Worm (Caenorhabditis elegans) whole organism, L1 larva: ENCODE measurements around the gene F36H9.2.

Experiments
- C04F5.9 ChIP-seq: sonication (generic microtip); optimal IDR thresholded peaks from 2 replicates; lab custom pipeline; 2016; ENCODE audit warnings: missing genetic modification characterization, missing compliant biosample characterization
- C34B4.2 ChIP-seq: sonication (generic microtip); optimal IDR thresholded peaks from 2 replicates; lab custom pipeline; 2017; ENCODE audit warnings: mild to moderate bottlenecking, missing genetic modification characterization, missing compliant biosample characterization
- F16B12.6 ChIP-seq: fragments of 150-350 bp; optimal IDR thresholded peaks from 2 replicates; lab custom pipeline; 2014; ENCODE audit warnings: missing biosample characterization, missing genetic modification characterization
- aha-1 ChIP-seq: fragments of 150-350 bp; optimal IDR thresholded peaks from 2 replicates; lab custom pipeline; 2014; ENCODE audit warnings: missing biosample characterization, missing genetic modification characterization
- alr-1 ChIP-seq: fragments of 200-800 bp; sonication (Bioruptor generic); optimal IDR thresholded peaks from 2 replicates; lab custom pipeline; 2018; ENCODE audit warnings: borderline replicate concordance, mild to moderate bottlenecking, missing genetic modification characterization, missing compliant biosample characterization
- blmp-1 ChIP-seq: fragments of 150-350 bp; optimal IDR thresholded peaks from 2 replicates; lab custom pipeline; 2014; ENCODE audit warnings: missing biosample characterization, missing genetic modification characterization
- ceh-63 ChIP-seq: fragments of 200-800 bp; sonication (Bioruptor generic); optimal IDR thresholded peaks from 2 replicates; lab custom pipeline; 2018; ENCODE audit warnings: mild to moderate bottlenecking, missing genetic modification characterization, missing compliant biosample characterization
- ceh-8 ChIP-seq: fragments of 200-800 bp; sonication (Bioruptor generic); optimal IDR thresholded peaks from 2 replicates; lab custom pipeline; 2018; ENCODE audit warnings: mild to moderate bottlenecking, missing genetic modification characterization, moderate library complexity, missing compliant biosample characterization
- ceh-82 ChIP-seq, 3 experiments: fragments of 150-350 bp in 1 of 3; sonication (generic microtip) in 2 of 3; optimal IDR thresholded peaks; 2 replicates each; lab custom pipeline; 2014 to 2017; ENCODE audit warnings: missing biosample characterization in 3 of 3, missing genetic modification characterization in 3 of 3
- ceh-90 ChIP-seq: sonication (generic microtip); optimal IDR thresholded peaks from 2 replicates; lab custom pipeline; 2016; ENCODE audit warnings: missing genetic modification characterization, missing compliant biosample characterization
- dpl-1 ChIP-seq, 3 experiments: fragments of 150-350 bp in 2 of 3; sonication (generic microtip) in 1 of 3; optimal IDR thresholded peaks; 2 replicates each; lab custom pipeline; 2014 to 2017; ENCODE audit warnings: missing biosample characterization in 3 of 3, missing genetic modification characterization in 3 of 3, missing genetic modification reagents in 3 of 3
- dsc-1 ChIP-seq: sonication (generic microtip); optimal IDR thresholded peaks from 2 replicates; lab custom pipeline; 2016; ENCODE audit warnings: mild to moderate bottlenecking, missing genetic modification characterization, missing compliant biosample characterization
- efl-1 ChIP-seq, 4 experiments: fragments of 150-350 bp; optimal IDR thresholded peaks in 3 of 4; peaks in 1 of 4; 1 replicate in 1 of 4; 2 replicates in 3 of 4; lab custom pipeline; 2014; ENCODE audit warnings: missing biosample characterization in 2 of 4, missing genetic modification characterization in 2 of 4, missing genetic modification reagents in 2 of 4
- efl-3 ChIP-seq: fragments of 200-800 bp; sonication (Bioruptor generic); optimal IDR thresholded peaks from 2 replicates; lab custom pipeline; 2018; ENCODE audit warnings: mild to moderate bottlenecking, missing genetic modification characterization, missing compliant biosample characterization
- egl-27 ChIP-seq, 2 experiments: fragments of 150-350 bp in 1 of 2; sonication (generic microtip); optimal IDR thresholded peaks; 3 replicates each; lab custom pipeline; 2017 to 2018; ENCODE audit warnings: missing biosample characterization in 2 of 2, missing genetic modification characterization in 2 of 2, missing genetic modification reagents in 2 of 2
- elt-2 ChIP-seq: sonication (generic microtip); optimal IDR thresholded peaks from 2 replicates; lab custom pipeline; 2016; ENCODE audit warnings: missing genetic modification characterization, mild to moderate bottlenecking, inconsistent platforms, missing compliant biosample characterization, missing genetic modification reagents
- elt-3 ChIP-seq, 6 experiments: fragments of 150-350 bp in 1 of 6; sonication (generic microtip); optimal IDR thresholded peaks; 2 replicates each; lab custom pipeline; 2017 to 2018; ENCODE audit warnings: missing biosample characterization in 6 of 6, missing genetic modification characterization in 6 of 6, inconsistent platforms in 1 of 6
- ets-5 ChIP-seq: fragments of 200-800 bp; sonication (Bioruptor generic); IDR thresholded peaks from 2 replicates; pipeline ENCODE4 v1.3.6; 2022; ENCODE audit warnings: missing genetic modification characterization, missing compliant biosample characterization
- fkh-10 ChIP-seq: sonication (generic microtip); optimal IDR thresholded peaks from 2 replicates; lab custom pipeline; 2017; ENCODE audit warnings: missing biosample characterization, missing genetic modification reagents, missing genetic modification characterization
- fkh-4 ChIP-seq: sonication (generic microtip); optimal IDR thresholded peaks from 2 replicates; lab custom pipeline; 2016; ENCODE audit warnings: missing compliant biosample characterization, missing genetic modification characterization, borderline replicate concordance
- grh-1 ChIP-seq: fragments of 200-800 bp; sonication (Bioruptor generic); IDR thresholded peaks from 2 replicates; pipeline ENCODE4 v1.3.6; 2022; ENCODE audit warnings: missing genetic modification reagents, missing genetic modification characterization, missing compliant biosample characterization
- hlh-4 ChIP-seq: sonication (generic microtip); optimal IDR thresholded peaks from 2 replicates; lab custom pipeline; 2016; ENCODE audit warnings: mild to moderate bottlenecking, missing genetic modification characterization, missing compliant biosample characterization
- irx-1 ChIP-seq: sonication (generic microtip); optimal IDR thresholded peaks from 2 replicates; lab custom pipeline; 2016; ENCODE audit warnings: missing genetic modification characterization, missing compliant biosample characterization
- isw-1 ChIP-seq: fragments of 200-800 bp; sonication (Bioruptor generic); IDR thresholded peaks from 2 replicates; pipeline ENCODE4 v1.3.6; 2022; ENCODE audit warnings: missing genetic modification characterization, missing compliant biosample characterization
- jun-1 ChIP-seq: fragments of 150-350 bp; optimal IDR thresholded peaks from 2 replicates; lab custom pipeline; 2014; ENCODE audit warnings: missing biosample characterization, missing genetic modification reagents, missing genetic modification characterization
- lin-13 ChIP-seq: fragments of 150-350 bp; optimal IDR thresholded peaks from 2 replicates; lab custom pipeline; 2014; ENCODE audit warnings: missing biosample characterization, missing genetic modification reagents, missing genetic modification characterization
- lin-14 ChIP-seq: fragments of 200-800 bp; sonication (Bioruptor generic); optimal IDR thresholded peaks from 2 replicates; lab custom pipeline; 2018; ENCODE audit warnings: mild to moderate bottlenecking, missing genetic modification characterization, moderate library complexity, missing compliant biosample characterization
- lin-35 ChIP-seq, 2 experiments: fragments of 150-350 bp; optimal IDR thresholded peaks; 2 replicates each; lab custom pipeline; 2014; ENCODE audit warnings: missing biosample characterization in 2 of 2, missing genetic modification characterization in 2 of 2, missing genetic modification reagents in 2 of 2
- mef-2 ChIP-seq: fragments of 150-350 bp; optimal IDR thresholded peaks from 2 replicates; lab custom pipeline; 2014; ENCODE audit warnings: missing biosample characterization, missing genetic modification characterization
- mep-1 ChIP-seq: fragments of 150-350 bp; optimal IDR thresholded peaks from 2 replicates; lab custom pipeline; 2014; ENCODE audit warnings: missing biosample characterization, missing genetic modification characterization
- nhr-19 ChIP-seq: fragments of 200-800 bp; sonication (Bioruptor generic); conservative IDR thresholded peaks from 2 replicates; pipeline ENCODE4 v1.3.6; 2022; ENCODE audit warnings: missing genetic modification characterization, missing compliant biosample characterization
- nhr-237 ChIP-seq: fragments of 150-350 bp; optimal IDR thresholded peaks from 2 replicates; lab custom pipeline; 2014; ENCODE audit warnings: missing biosample characterization, missing genetic modification characterization
- nhr-28 ChIP-seq: fragments of 150-350 bp; optimal IDR thresholded peaks from 2 replicates; lab custom pipeline; 2014; ENCODE audit warnings: missing biosample characterization, missing genetic modification characterization
- nhr-71 ChIP-seq: sonication (generic microtip); optimal IDR thresholded peaks from 2 replicates; lab custom pipeline; 2016; ENCODE audit warnings: mild to moderate bottlenecking, missing genetic modification characterization, moderate library complexity, missing compliant biosample characterization
- nhr-76 ChIP-seq: sonication (generic microtip); optimal IDR thresholded peaks from 2 replicates; lab custom pipeline; 2017; ENCODE audit warnings: missing biosample characterization, missing genetic modification characterization
- pax-3 ChIP-seq: fragments of 200-800 bp; sonication (Bioruptor generic); optimal IDR thresholded peaks from 2 replicates; lab custom pipeline; 2018; ENCODE audit warnings: mild to moderate bottlenecking, missing genetic modification characterization, moderate library complexity, missing compliant biosample characterization
- pqm-1 ChIP-seq: sonication (generic microtip); optimal IDR thresholded peaks from 3 replicates; lab custom pipeline; 2017; ENCODE audit warnings: missing biosample characterization, missing genetic modification characterization
- rnt-1 ChIP-seq: sonication (generic microtip); optimal IDR thresholded peaks from 2 replicates; lab custom pipeline; 2016; ENCODE audit warnings: mild to moderate bottlenecking, missing genetic modification characterization, moderate library complexity, missing compliant biosample characterization
- skn-1 ChIP-seq: fragments of 150-350 bp; optimal IDR thresholded peaks from 2 replicates; lab custom pipeline; 2014; ENCODE audit warnings: missing biosample characterization, missing genetic modification characterization
- snpc-4 ChIP-seq: fragments of 150-350 bp; optimal IDR thresholded peaks from 2 replicates; lab custom pipeline; 2014; ENCODE audit warnings: missing biosample characterization, missing genetic modification characterization
- sup-37 ChIP-seq: fragments of 200-800 bp; sonication (Bioruptor generic); optimal IDR thresholded peaks from 2 replicates; lab custom pipeline; 2018; ENCODE audit warnings: mild to moderate bottlenecking, missing genetic modification characterization, missing compliant biosample characterization
- tbx-2 ChIP-seq: sonication (generic microtip); optimal IDR thresholded peaks from 2 replicates; lab custom pipeline; 2016; ENCODE audit warnings: missing genetic modification characterization, missing compliant biosample characterization
- unc-86 ChIP-seq: sonication (generic microtip); optimal IDR thresholded peaks from 2 replicates; lab custom pipeline; 2016; ENCODE audit warnings: missing genetic modification characterization, missing compliant biosample characterization
- zag-1 ChIP-seq: fragments of 150-350 bp; optimal IDR thresholded peaks from 2 replicates; lab custom pipeline; 2014; ENCODE audit warnings: missing biosample characterization, missing genetic modification characterization
- ztf-4 ChIP-seq: fragments of 150-350 bp; optimal IDR thresholded peaks from 2 replicates; lab custom pipeline; 2014; ENCODE audit warnings: missing biosample characterization, missing genetic modification characterization

The F36H9.2 gene

ce11 chrV:1749053-1749452 is 39.2 kb upstream of the F36H9.2 start, which contains the start of gene ZK697.8:
Gene ZK697.8, minus strand, starts transcription at chrV:1749153.
- TF ChIP-seq ceh-90 (tag; lab: Kevin White, UChicago), result no peak
- no peak for TF ChIP-seq irx-1 (tag; lab: Kevin White, UChicago)
- TF ChIP-seq nhr-237 (tag; lab: Kevin White, UChicago), result no peak
- TF ChIP-seq pax-3 (tag; lab: Kevin White, UChicago), result no peak
- TF ChIP-seq alr-1, result no peak
- no peak for TF ChIP-seq sup-37
- no peak for TF ChIP-seq efl-3 (GFP tag; lab: Kevin White, UChicago)
- TF ChIP-seq mef-2 (tag; lab: Kevin White, UChicago), result no peak
- no peak for TF ChIP-seq snpc-4 (tag; lab: Kevin White, UChicago)
- no peak for TF ChIP-seq C04F5.9 (tag; lab: Kevin White, UChicago)
- no peak for TF ChIP-seq ets-5
- no peak for TF ChIP-seq skn-1 (tag; lab: Kevin White, UChicago)
- TF ChIP-seq C34B4.2 (tag; lab: Kevin White, UChicago), result no peak
- TF ChIP-seq blmp-1 (tag; lab: Kevin White, UChicago), result no peak
- no peak for TF ChIP-seq nhr-76 (tag; lab: Kevin White, UChicago)
- TF ChIP-seq ceh-82 (tag; optimal IDR thresholded peaks at IDR 0.05; lab: Kevin White, UChicago), result no peak

ce11 chrV:1751449-1751848 is 36.8 kb upstream of the F36H9.2 start, which contains the start of gene srh-199:
Gene srh-199, minus strand, starts transcription at chrV:1751549.
- no peak for TF ChIP-seq ztf-4 (tag; lab: Kevin White, UChicago)
- TF ChIP-seq grh-1 (GFP tag; lab: Robert Waterston, UW), result no peak
- no peak for TF ChIP-seq aha-1 (tag; lab: Kevin White, UChicago)
- TF ChIP-seq elt-2 (tag; lab: Kevin White, UChicago), result no peak
- no peak for TF ChIP-seq C34B4.2 (tag; lab: Kevin White, UChicago)
- TF ChIP-seq efl-1 (optimal IDR thresholded peaks at IDR 0.05; lab: Kevin White, UChicago), result no peak
- TF ChIP-seq efl-1 (GFP tag; optimal IDR thresholded peaks at IDR 0.05 in 1 of 2; lab: Kevin White, UChicago), result no peak
- TF ChIP-seq zag-1 (tag; lab: Kevin White, UChicago), result no peak
- TF ChIP-seq tbx-2 (tag; lab: Kevin White, UChicago), result no peak
- TF ChIP-seq ets-5, result no peak
- no peak for TF ChIP-seq hlh-4 (tag; lab: Kevin White, UChicago)
- TF ChIP-seq mep-1 (tag; lab: Kevin White, UChicago), result no peak
- TF ChIP-seq ceh-63 (GFP tag; lab: Kevin White, UChicago), result no peak
- no peak for TF ChIP-seq fkh-4
- no peak for TF ChIP-seq nhr-237 (tag; lab: Kevin White, UChicago)

- TF ChIP-seq nhr-237 (tag; lab: Kevin White, UChicago) (no peak), ceh-8 (GFP tag; lab: Kevin White, UChicago) (no peak), lin-14 (GFP tag; lab: Kevin White, UChicago) (no peak), rnt-1 (tag; lab: Kevin White, UChicago) (no peak), nhr-19 (GFP tag; lab: Robert Waterston, UW) (no peak), egl-27 (tag; optimal IDR thresholded peaks at IDR 0.05; lab: Kevin White, UChicago) (no peak), fkh-10 (no peak), snpc-4 (tag; lab: Kevin White, UChicago) (no peak), unc-86 (tag; lab: Kevin White, UChicago) (no peak)
These were observed 35.8 kb upstream of the F36H9.2 start, which contains the start of gene ZK697.1 for ce11 chrV:1752496-1752895. Gene ZK697.1, plus strand, starts transcription at chrV:1752796.

- TF ChIP-seq dpl-1 (GFP tag; optimal IDR thresholded peaks at IDR 0.05; lab: Kevin White, UChicago) (no peak), lin-13 (no peak), C34B4.2 (tag; lab: Kevin White, UChicago) (no peak), pqm-1 (tag; lab: Kevin White, UChicago) (no peak), alr-1 (no peak), ztf-4 (tag; lab: Kevin White, UChicago) (no peak), isw-1 (GFP tag; lab: Robert Waterston, UW) (no peak), C04F5.9 (tag; lab: Kevin White, UChicago) (no peak), elt-2 (tag; lab: Kevin White, UChicago) (no peak), fkh-10 (no peak), lin-35 (GFP tag; optimal IDR thresholded peaks at IDR 0.05; lab: Kevin White, UChicago) (no peak), nhr-28 (no peak), elt-3 (tag; optimal IDR thresholded peaks at IDR 0.05; lab: Kevin White, UChicago) (no peak), nhr-71 (tag; lab: Kevin White, UChicago) (no peak), nhr-237 (tag; lab: Kevin White, UChicago) (no peak), F16B12.6 (no peak), jun-1 (tag; lab: Kevin White, UChicago) (no peak), dsc-1 (tag; lab: Kevin White, UChicago) (no peak), sup-37 (no peak)
These were observed 32.7 kb upstream of the F36H9.2 start, which contains the start of gene ZK697.14 for ce11 chrV:1755589-1755988. Gene ZK697.14, minus strand, starts transcription at chrV:1755689.
